Worm (Caenorhabditis elegans) whole organism, L4/young adult: ENCODE results near the gene srd-44.

Source experiments
- W03F9.2 ChIP-seq: fragments of 150-350 bp; optimal IDR thresholded peaks from 2 replicates; lab custom pipeline; 2014; ENCODE audit warnings: missing biosample characterization, missing genetic modification characterization
- dao-5 ChIP-seq: sonication (generic microtip); optimal IDR thresholded peaks from 2 replicates; lab custom pipeline; 2016; ENCODE audit warnings: missing genotype, missing genetic modification characterization, moderate library complexity, missing compliant biosample characterization
- him-1 ChIP-seq: sonication (generic microtip); optimal IDR thresholded peaks from 2 replicates; lab custom pipeline; 2016; ENCODE audit warnings: missing genotype, missing genetic modification reagents, missing genetic modification characterization, missing compliant biosample characterization

DNA sequence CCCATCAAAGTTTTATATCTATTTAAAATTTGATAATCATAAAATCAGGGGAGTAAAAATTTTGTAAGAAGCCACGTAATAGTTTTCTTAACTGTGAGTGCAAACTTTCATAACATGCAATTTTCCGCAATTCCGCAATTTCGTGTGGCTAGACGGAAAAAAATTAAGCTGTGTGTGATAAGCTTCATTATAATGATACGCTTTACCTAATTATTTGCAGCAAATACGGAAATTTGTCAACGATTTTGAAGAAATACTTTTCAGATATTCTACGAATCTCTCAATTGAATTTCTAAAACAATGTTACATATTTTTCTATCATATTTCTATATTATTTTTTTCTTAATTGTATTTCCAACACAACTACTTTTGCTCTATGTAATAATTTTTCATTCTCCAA lies 6.4 kb upstream of the srd-44 start, which contains the start of gene srd-46:
- TF ChIP-seq dao-5 (tag; lab: Kevin White, UChicago) (no peak), him-1 (tag; lab: Kevin White, UChicago) (no peak), W03F9.2 (tag; lab: Kevin White, UChicago) (no peak)
